Fruit fly (Drosophila melanogaster) whole organism, pupa: ENCODE data around the gene Gr64a.

Source experiments
- CG10348 ChIP-seq: fragments of 200-800 bp; sonication (Bioruptor generic); IDR thresholded peaks from 2 replicates; pipeline ENCODE4 v1.3.6; 2022; ENCODE audit warnings: missing biosample characterization, missing genetic modification characterization
- CG12605 ChIP-seq: fragments of 200-800 bp; sonication (Bioruptor generic); IDR thresholded peaks from 2 replicates; pipeline ENCODE4 v1.3.6; 2022; ENCODE audit warnings: missing biosample characterization, missing genetic modification characterization
- CG13204 ChIP-seq: fragments of 200-800 bp; sonication (Bioruptor generic); optimal IDR thresholded peaks from 2 replicates; lab custom pipeline; 2018; ENCODE audit warnings: missing biosample characterization, mild to moderate bottlenecking, missing genetic modification characterization, moderate library complexity
- CG14655 ChIP-seq: fragments of 200-800 bp; sonication (Bioruptor generic); optimal IDR thresholded peaks from 3 replicates; lab custom pipeline; 2017; ENCODE audit warnings: mild to moderate bottlenecking, missing biosample characterization, missing genetic modification reagents, missing genetic modification characterization
- CG15710 ChIP-seq: fragments of 200-800 bp; sonication (Bioruptor generic); optimal IDR thresholded peaks from 2 replicates; lab custom pipeline; 2018; ENCODE audit warnings: missing biosample characterization, mild to moderate bottlenecking, missing genetic modification characterization, moderate library complexity
- CG17806 ChIP-seq: fragments of 200-800 bp; sonication (Bioruptor generic); optimal IDR thresholded peaks from 2 replicates; lab custom pipeline; 2018; ENCODE audit warnings: missing biosample characterization, mild to moderate bottlenecking, missing genetic modification characterization, moderate library complexity
- CG32121 ChIP-seq: fragments of 200-800 bp; sonication (Bioruptor generic); IDR thresholded peaks from 2 replicates; pipeline ENCODE4 v1.3.6; 2022; ENCODE audit warnings: missing biosample characterization, missing genetic modification characterization
- CG34367 ChIP-seq: fragments of 200-800 bp; sonication (Bioruptor generic); optimal IDR thresholded peaks from 2 replicates; lab custom pipeline; 2018; ENCODE audit warnings: missing biosample characterization, mild to moderate bottlenecking, missing genetic modification characterization
- CG4496 ChIP-seq: fragments of 200-800 bp; sonication (Bioruptor generic); IDR thresholded peaks from 3 replicates; pipeline ENCODE4 v1.3.6; 2022; ENCODE audit warnings: missing biosample characterization, missing genetic modification characterization
- CG8159 ChIP-seq: fragments of 200-800 bp; sonication (Bioruptor generic); optimal IDR thresholded peaks from 3 replicates; lab custom pipeline; 2018; ENCODE audit warnings: missing biosample characterization, mild to moderate bottlenecking, missing genetic modification characterization, moderate library complexity
- CG8301 ChIP-seq: fragments of 200-800 bp; sonication (Bioruptor generic); optimal IDR thresholded peaks from 2 replicates; lab custom pipeline; 2018; ENCODE audit warnings: missing biosample characterization, mild to moderate bottlenecking, missing genetic modification characterization
- CG9948 ChIP-seq: fragments of 200-800 bp; sonication (Bioruptor generic); optimal IDR thresholded peaks from 2 replicates; lab custom pipeline; 2018; ENCODE audit warnings: missing biosample characterization, mild to moderate bottlenecking, missing genetic modification characterization, moderate library complexity
- D1 ChIP-seq: fragments of 200-800 bp; sonication (Bioruptor generic); optimal IDR thresholded peaks from 2 replicates; lab custom pipeline; 2018; ENCODE audit warnings: missing biosample characterization, mild to moderate bottlenecking, missing genetic modification characterization, moderate library complexity
- EcR ChIP-seq: fragments of 200-800 bp; sonication (Bioruptor generic); optimal IDR thresholded peaks from 3 replicates; lab custom pipeline; 2019; ENCODE audit warnings: missing biosample characterization, missing genetic modification characterization, mild to moderate bottlenecking, moderate library complexity, missing genetic modification reagents
- Ets98B ChIP-seq: fragments of 200-800 bp; sonication (Bioruptor generic); IDR thresholded peaks from 2 replicates; pipeline ENCODE4 v1.3.6; 2022; ENCODE audit warnings: missing biosample characterization, missing genetic modification characterization
- Pif1A ChIP-seq: fragments of 200-800 bp; sonication (Bioruptor generic); optimal IDR thresholded peaks from 3 replicates; lab custom pipeline; 2016; ENCODE audit warnings: missing biosample characterization, missing genetic modification characterization
- Pif1B ChIP-seq: fragments of 200-800 bp; sonication (Bioruptor generic); optimal IDR thresholded peaks from 3 replicates; lab custom pipeline; 2016; ENCODE audit warnings: missing biosample characterization, missing genetic modification characterization
- Snoo ChIP-seq: fragments of 200-800 bp; sonication (Bioruptor generic); optimal IDR thresholded peaks from 3 replicates; lab custom pipeline; 2017; ENCODE audit warnings: missing biosample characterization, mild to moderate bottlenecking, missing genetic modification characterization, inconsistent platforms
- fd96Ca ChIP-seq: fragments of 200-800 bp; sonication (Bioruptor generic); IDR thresholded peaks from 3 replicates; pipeline ENCODE4 v1.3.6; 2022; ENCODE audit warnings: missing biosample characterization, missing genetic modification characterization
- gl ChIP-seq: fragments of 200-800 bp; sonication (Bioruptor generic); optimal IDR thresholded peaks from 2 replicates; lab custom pipeline; 2018; ENCODE audit warnings: missing biosample characterization, mild to moderate bottlenecking, missing genetic modification characterization
- rn ChIP-seq: fragments of 200-800 bp; sonication (Bioruptor generic); IDR thresholded peaks from 2 replicates; pipeline ENCODE4 v1.3.6; 2022; ENCODE audit warnings: missing biosample characterization, missing genetic modification characterization

Gr64a gene

DNA sequence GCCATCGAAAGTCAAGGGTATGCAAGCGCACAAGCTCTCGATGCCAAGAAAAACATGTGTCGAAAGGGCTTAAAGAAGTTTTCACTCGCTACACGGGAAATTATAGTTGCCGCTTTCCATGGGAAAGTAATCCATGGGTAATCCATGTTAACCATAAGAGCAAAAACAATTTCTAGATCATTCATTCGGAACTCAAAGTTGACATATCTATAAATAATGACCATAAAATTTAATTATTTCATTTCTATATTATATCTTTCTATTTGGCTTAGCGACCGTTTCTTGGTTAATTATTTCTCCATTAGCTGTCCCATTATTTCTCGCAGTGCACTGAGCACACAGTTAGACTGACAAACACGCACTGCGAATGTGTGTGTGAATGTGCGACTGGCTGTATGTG, 25.9 kb upstream of the Gr64a start:
- TF ChIP-seq CG10348 (GFP tag; lab: Robert Waterston, UW): no peak
- TF ChIP-seq rn (GFP tag; lab: Robert Waterston, UW): no peak
- TF ChIP-seq CG13204 (GFP tag; lab: Kevin White, UChicago): no peak
- TF ChIP-seq CG4496: no peak
- TF ChIP-seq CG34367: peak; percentile 13
- TF ChIP-seq CG14655: no peak
- TF ChIP-seq CG15710: peak; percentile 27
- peak; percentile 22 for TF ChIP-seq CG8159 (tag; lab: Kevin White, UChicago)

DNA sequence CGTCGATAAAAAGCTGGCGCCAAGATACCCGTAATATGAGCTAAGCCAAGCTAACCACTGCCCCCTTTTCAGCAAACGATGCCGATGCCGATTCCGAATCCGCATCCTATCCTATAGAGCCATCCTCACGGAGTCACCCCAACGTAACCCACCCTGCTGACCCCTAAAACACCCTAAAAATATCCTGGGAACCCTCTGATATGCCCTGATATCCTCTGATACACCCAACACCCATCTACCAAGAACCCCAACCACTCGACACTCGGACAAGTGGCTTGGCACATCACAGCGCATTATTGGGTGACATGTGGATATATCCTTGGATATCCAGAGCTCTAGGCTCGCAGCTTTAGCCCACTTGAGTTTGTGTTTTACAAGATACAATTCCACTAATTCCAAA, 25.1 kb upstream of the Gr64a start:
- TF ChIP-seq Pif1B (GFP tag; lab: Kevin White, UChicago) (no peak), CG10348 (GFP tag; lab: Robert Waterston, UW) (no peak), CG15710 (no peak), Pif1A (no peak), CG12605 (GFP tag; lab: Robert Waterston, UW) (no peak), fd96Ca (GFP tag; lab: Robert Waterston, UW) (no peak), CG32121 (GFP tag; lab: Robert Waterston, UW) (no peak), CG13204 (GFP tag; lab: Kevin White, UChicago) (no peak), CG14655 (no peak), CG4496 (no peak), CG8301 (tag; lab: Kevin White, UChicago) (no peak), EcR (GFP tag; lab: Kevin White, UChicago) (no peak), gl (tag; lab: Kevin White, UChicago) (no peak), D1 (tag; lab: Kevin White, UChicago) (no peak), Snoo (tag; lab: Kevin White, UChicago) (no peak), CG9948 (tag; lab: Kevin White, UChicago) (no peak), rn (GFP tag; lab: Robert Waterston, UW) (no peak)

DNA sequence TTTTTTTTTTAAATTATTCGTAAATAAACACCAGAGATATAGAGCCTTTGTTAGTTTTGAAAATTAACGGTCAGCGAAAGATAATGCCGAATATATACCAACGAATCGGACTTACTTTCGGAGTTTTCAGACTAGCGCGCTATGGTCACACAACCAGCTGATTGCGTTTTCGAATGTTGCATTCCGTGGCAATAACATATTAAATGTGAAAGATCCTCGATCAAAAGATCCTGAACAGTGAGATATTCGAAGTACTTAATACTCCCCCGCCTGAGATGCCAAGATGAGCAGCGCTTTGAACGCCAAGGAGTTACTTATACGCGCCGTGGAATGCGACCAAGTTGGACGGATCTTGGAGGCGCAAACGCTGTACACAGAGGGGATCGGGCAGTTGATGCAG, 23.3 kb upstream of the Gr64a start, which contains the start of gene CG14985:
Gene CG14985, plus strand, starts transcription at position 159 of the 400 bp plus-strand sequence.
- TF ChIP-seq EcR (GFP tag; lab: Kevin White, UChicago) (no peak), rn (GFP tag; lab: Robert Waterston, UW) (no peak), D1 (tag; lab: Kevin White, UChicago) (no peak), CG9948 (tag; lab: Kevin White, UChicago) (no peak), Snoo (tag; lab: Kevin White, UChicago) (no peak), CG8301 (tag; lab: Kevin White, UChicago) (no peak), gl (tag; lab: Kevin White, UChicago) (no peak), Pif1A (no peak), Ets98B (GFP tag; lab: Robert Waterston, UW) (no peak), CG32121 (GFP tag; lab: Robert Waterston, UW) (no peak)
- TF ChIP-seq, all 21 proteins: peak for 0

DNA sequence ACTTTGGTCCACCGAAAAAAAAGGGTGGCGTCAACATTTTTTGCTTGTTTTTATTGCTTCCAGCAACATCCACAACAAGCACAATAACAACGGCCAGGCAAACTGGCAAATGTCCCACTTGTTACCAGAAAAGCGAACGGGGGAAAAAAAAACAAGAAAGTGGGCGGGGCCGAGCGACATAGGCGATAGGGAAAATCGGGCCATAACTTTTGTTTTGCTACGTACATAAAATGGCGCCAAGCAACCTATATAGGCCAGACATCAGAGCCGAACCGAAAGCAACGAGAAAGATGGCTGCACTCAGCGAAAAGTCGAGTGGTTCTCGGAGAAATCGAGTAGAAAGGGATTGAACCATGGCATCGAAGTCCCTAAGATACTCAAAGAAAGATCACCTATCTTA, 19.3 kb upstream of the Gr64a start:
- TF ChIP-seq CG13204 (GFP tag; lab: Kevin White, UChicago): no peak
- TF ChIP-seq rn (GFP tag; lab: Robert Waterston, UW): no peak
- no peak for TF ChIP-seq EcR (GFP tag; lab: Kevin White, UChicago)
- peak; percentile 6 for TF ChIP-seq CG14655

DNA sequence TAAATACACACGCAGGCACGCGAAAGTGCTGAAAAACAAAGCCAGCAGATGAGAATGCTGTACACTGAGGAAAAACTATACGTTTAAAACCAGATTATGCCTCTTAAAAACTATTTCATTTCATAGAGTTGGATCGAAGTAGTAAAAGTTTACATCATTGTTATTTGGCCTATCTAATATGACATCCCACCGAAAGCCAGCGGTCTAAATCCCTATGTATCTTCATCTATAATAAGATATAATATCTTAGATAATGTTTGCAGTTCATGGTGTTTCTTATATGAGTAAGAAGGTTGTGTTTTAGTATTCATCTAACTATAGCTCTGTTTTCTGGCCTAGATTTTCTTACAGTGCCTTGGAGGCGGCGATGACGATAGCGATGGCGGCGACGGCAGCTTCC, 16.4 kb upstream of the Gr64a start:
- peak; percentile 1 for TF ChIP-seq CG9948 (tag; lab: Kevin White, UChicago)
- no peak for TF ChIP-seq gl (tag; lab: Kevin White, UChicago)
- TF ChIP-seq CG8301 (tag; lab: Kevin White, UChicago): no peak
- no peak for TF ChIP-seq Ets98B (GFP tag; lab: Robert Waterston, UW)
- peak; percentile 4 for TF ChIP-seq CG14655
- no peak for TF ChIP-seq Pif1A
- no peak for TF ChIP-seq CG10348 (GFP tag; lab: Robert Waterston, UW)
- peak; percentile 32 for TF ChIP-seq CG8159 (tag; lab: Kevin White, UChicago)
- TF ChIP-seq fd96Ca (GFP tag; lab: Robert Waterston, UW): no peak
- TF ChIP-seq Pif1B (GFP tag; lab: Kevin White, UChicago): no peak

DNA sequence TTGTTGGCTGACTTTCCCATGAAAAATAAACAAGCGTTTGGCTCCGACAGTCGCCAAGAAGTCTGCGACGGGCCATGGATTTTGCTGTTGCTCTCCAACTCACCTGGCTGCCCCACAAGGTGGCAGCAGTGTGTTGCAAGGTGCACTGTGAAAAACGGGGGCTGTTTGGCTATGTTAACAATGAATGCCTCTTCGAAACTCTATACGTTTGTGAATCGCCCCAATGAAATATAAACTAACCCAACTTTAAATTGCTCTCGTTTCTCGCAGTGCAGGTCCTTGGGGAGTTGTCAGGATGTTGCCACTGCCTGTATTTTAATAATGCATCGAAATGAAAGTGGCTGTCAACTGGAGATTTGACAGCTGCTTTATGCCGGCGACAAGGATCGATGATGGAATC, 12.2 kb upstream of the Gr64a start:
- TF ChIP-seq Pif1A (peak; percentile 29), EcR (GFP tag; lab: Kevin White, UChicago) (no peak), gl (tag; lab: Kevin White, UChicago) (no peak), CG12605 (GFP tag; lab: Robert Waterston, UW) (no peak), CG10348 (GFP tag; lab: Robert Waterston, UW) (no peak), CG32121 (GFP tag; lab: Robert Waterston, UW) (no peak), CG34367 (no peak), CG8159 (tag; lab: Kevin White, UChicago) (peak; percentile 12), CG14655 (peak; percentile 31), CG9948 (tag; lab: Kevin White, UChicago) (no peak), fd96Ca (GFP tag; lab: Robert Waterston, UW) (peak; percentile 57; the same call in 1 of the 3 replicates), Ets98B (GFP tag; lab: Robert Waterston, UW) (peak; percentile 44; the same call in 1 of the 2 replicates), Snoo (tag; lab: Kevin White, UChicago) (no peak), Pif1B (GFP tag; lab: Kevin White, UChicago) (peak; percentile 1), CG4496 (peak; percentile 46; the same call in 1 of the 3 replicates), CG15710 (peak; percentile 29), rn (GFP tag; lab: Robert Waterston, UW) (no peak), CG17806 (tag; lab: Kevin White, UChicago) (peak; percentile 5), CG13204 (GFP tag; lab: Kevin White, UChicago) (no peak), D1 (tag; lab: Kevin White, UChicago) (no peak), CG8301 (tag; lab: Kevin White, UChicago) (peak; percentile 29)
